Worm (Caenorhabditis elegans) whole organism, midembryonic: Measurements from ENCODE around the gene ncx-8.

Experiments
- T22C8.4 ChIP-seq: fragments of 200-800 bp; sonication (Bioruptor generic); IDR thresholded peaks from 2 replicates; pipeline ENCODE4 v1.3.6; 2022; ENCODE audit warnings: missing genetic modification characterization, missing compliant biosample characterization
- cog-1 ChIP-seq: sonication (generic microtip); optimal IDR thresholded peaks from 2 replicates; lab custom pipeline; 2016; ENCODE audit warnings: missing genetic modification characterization, missing compliant biosample characterization
- med-1 ChIP-seq: sonication (generic microtip); optimal IDR thresholded peaks from 2 replicates; lab custom pipeline; 2017; ENCODE audit warnings: missing genetic modification characterization, mild to moderate bottlenecking, missing compliant biosample characterization, antibody characterized with exemption, missing genetic modification reagents; ENCODE audit not compliant: insufficient read depth
- ref-1 ChIP-seq: fragments of 200-800 bp; sonication (Bioruptor generic); conservative IDR thresholded peaks from 2 replicates; pipeline ENCODE4 v1.3.6; 2022; ENCODE audit warnings: missing genetic modification reagents, missing genetic modification characterization, missing compliant biosample characterization

- TF ChIP-seq cog-1 (tag; lab: Kevin White, UChicago) = no peak
- no peak for TF ChIP-seq med-1
- TF ChIP-seq ref-1 (GFP tag; lab: Robert Waterston, UW) = no peak
- no peak for TF ChIP-seq T22C8.4 (GFP tag; lab: Robert Waterston, UW)
Observed at ce11 chrV:4979060-4979459, 7.9 kb downstream of the ncx-8 start, which contains the start of gene srsx-11.
